Fruit fly (Drosophila melanogaster) whole organism, prepupa: ENCODE results near the gene CG7115.

ENCODE experiments used
- CG15336 ChIP-seq: fragments of 200-800 bp; sonication (Bioruptor generic); IDR thresholded peaks from 2 replicates; pipeline ENCODE4 v1.3.6; 2022; ENCODE audit warnings: missing biosample characterization, missing genetic modification characterization
- CG6276 ChIP-seq: fragments of 200-800 bp; sonication (Bioruptor generic); optimal IDR thresholded peaks from 2 replicates; lab custom pipeline; 2017; ENCODE audit warnings: missing biosample characterization, mild to moderate bottlenecking, missing genetic modification characterization
- CG8119 ChIP-seq: fragments of 200-800 bp; sonication (Bioruptor generic); IDR thresholded peaks from 3 replicates; pipeline ENCODE4 v1.3.6; 2022; ENCODE audit warnings: missing biosample characterization, missing genetic modification characterization
- CG8319 ChIP-seq: fragments of 200-800 bp; sonication (Bioruptor generic); optimal IDR thresholded peaks from 3 replicates; lab custom pipeline; 2016; ENCODE audit warnings: missing biosample characterization, missing genetic modification characterization
- Eip93F ChIP-seq: fragments of 200-800 bp; sonication (Bioruptor generic); optimal IDR thresholded peaks from 2 replicates; lab custom pipeline; 2016; ENCODE audit warnings: missing biosample characterization, mild to moderate bottlenecking, missing genetic modification characterization
- Gug ChIP-seq: fragments of 200-800 bp; sonication (Bioruptor generic); IDR thresholded peaks from 2 replicates; pipeline ENCODE4 v1.3.6; 2022; ENCODE audit warnings: missing biosample characterization, missing genetic modification characterization
- Hr4 ChIP-seq: fragments of 200-800 bp; sonication (Bioruptor generic); optimal IDR thresholded peaks from 3 replicates; lab custom pipeline; 2016; ENCODE audit warnings: missing biosample characterization, missing genetic modification characterization
- OdsH ChIP-seq: fragments of 200-800 bp; sonication (Bioruptor generic); optimal IDR thresholded peaks from 3 replicates; lab custom pipeline; 2016; ENCODE audit warnings: missing biosample characterization, missing genetic modification characterization
- Smox ChIP-seq: fragments of 200-800 bp; sonication (Bioruptor generic); optimal IDR thresholded peaks from 3 replicates; lab custom pipeline; 2016; ENCODE audit warnings: missing biosample characterization, missing genetic modification characterization
- cyc ChIP-seq: fragments of 200-800 bp; sonication (Bioruptor generic); optimal IDR thresholded peaks from 3 replicates; lab custom pipeline; 2016; ENCODE audit warnings: missing biosample characterization, missing genetic modification characterization
- dsx ChIP-seq: fragments of 200-800 bp; optimal IDR thresholded peaks from 3 replicates; lab custom pipeline; 2019; ENCODE audit warnings: missing biosample characterization, mild to moderate bottlenecking, missing genetic modification characterization, moderate library complexity; ENCODE audit not compliant: poor library complexity, severe bottlenecking
- net ChIP-seq: fragments of 200-800 bp; sonication (Bioruptor generic); optimal IDR thresholded peaks from 3 replicates; lab custom pipeline; 2016; ENCODE audit warnings: missing biosample characterization, missing genetic modification characterization
- pdm3 ChIP-seq: fragments of 200-800 bp; sonication (Bioruptor generic); optimal IDR thresholded peaks from 3 replicates; lab custom pipeline; 2016; ENCODE audit warnings: missing biosample characterization, missing genetic modification characterization

- TF ChIP-seq Hr4 (GFP tag; lab: Kevin White, UChicago) (no peak), Smox (GFP tag; lab: Kevin White, UChicago) (no peak), Gug (GFP tag; lab: Robert Waterston, UW) (no peak), net (GFP tag; lab: Kevin White, UChicago) (no peak), pdm3 (GFP tag; lab: Kevin White, UChicago) (no peak), cyc (GFP tag; lab: Kevin White, UChicago) (no peak), CG8119 (GFP tag; lab: Robert Waterston, UW) (no peak), dsx (GFP tag; lab: Kevin White, UChicago) (no peak), CG6276 (GFP tag; lab: Kevin White, UChicago) (no peak), CG15336 (GFP tag; lab: Robert Waterston, UW) (no peak), Eip93F (GFP tag; lab: Kevin White, UChicago) (no peak), OdsH (no peak), CG8319 (GFP tag; lab: Kevin White, UChicago) (no peak)
These were observed 49.3 kb downstream of the CG7115 start for dm6 chr2L:7870212-7870611.
